1 fruit fly cellular context compared by ENCODE assay signal in genomic region chr3L:16051719-16052122, dm6.
A peak's percentile ranks its signal among the peaks of the same experiment; 100 is the strongest.
TF ChIP-seq lines count a peak whose summit lies in the region.

TSS of gene Mbs (plus strand) at chr3L:16051959.

TF ChIP-seq in whole organism, embryonic, 481 proteins besides CTCF, POLR2A, EP300 and RAD21 (continued from another document and continues in another):
- TF ChIP-seq CG9727 (GFP tag; optimal IDR thresholded peaks at IDR 0.05; lab: Kevin White, UChicago), result no peak
- no peak for TF ChIP-seq gem (tag; optimal IDR thresholded peaks at IDR 0.05; lab: Kevin White, UChicago)
- peak; percentile 6 for TF ChIP-seq D19A (tag; optimal IDR thresholded peaks at IDR 0.05; lab: Kevin White, UChicago)
- TF ChIP-seq pita (GFP tag; optimal IDR thresholded peaks at IDR 0.05; lab: Kevin White, UChicago), result no peak
- TF ChIP-seq CG31441 (GFP tag; IDR thresholded peaks at IDR 0.05; lab: Robert Waterston, UW), result no peak; the same call in 1 of the 2 replicates
- TF ChIP-seq shn (GFP tag; optimal IDR thresholded peaks at IDR 0.05; lab: Kevin White, UChicago), result no peak
- TF ChIP-seq CG12769 (tag; optimal IDR thresholded peaks at IDR 0.05; lab: Kevin White, UChicago), result no peak
- TF ChIP-seq Bteb2 (GFP tag; optimal IDR thresholded peaks at IDR 0.05; lab: Kevin White, UChicago), result no peak
- TF ChIP-seq Jarid2 (GFP tag; optimal IDR thresholded peaks at IDR 0.05; lab: Kevin White, UChicago), result peak; percentile 51
- TF ChIP-seq gcm (GFP tag; optimal IDR thresholded peaks at IDR 0.05; lab: Kevin White, UChicago), result no peak
- peak; percentile 33 for TF ChIP-seq HmgZ (tag; optimal IDR thresholded peaks at IDR 0.05; lab: Kevin White, UChicago)
- TF ChIP-seq ssp (GFP tag; IDR thresholded peaks at IDR 0.05; lab: Robert Waterston, UW), result no peak
- 0 out of 3 replicates have a peak, but pooled peaks have one; percentile 10 for TF ChIP-seq CG14860 (GFP tag; IDR thresholded peaks at IDR 0.05; lab: Robert Waterston, UW; ENCODE audit: partially characterized antibody)
- no peak for TF ChIP-seq CG3995 (GFP tag; optimal IDR thresholded peaks at IDR 0.05; lab: Kevin White, UChicago)
- TF ChIP-seq toy (GFP tag; IDR thresholded peaks at IDR 0.05; lab: Robert Waterston, UW), result no peak
- no peak for TF ChIP-seq aop (GFP tag; IDR thresholded peaks at IDR 0.05; lab: Robert Waterston, UW)
- peak; percentile 2 for TF ChIP-seq unpg (GFP tag; optimal IDR thresholded peaks at IDR 0.05; lab: Kevin White, UChicago)
- no peak for TF ChIP-seq CG4730 (GFP tag; IDR thresholded peaks at IDR 0.05; lab: Robert Waterston, UW)
- no peak for TF ChIP-seq jigr1 (GFP tag; IDR thresholded peaks at IDR 0.05; lab: Robert Waterston, UW)
- no peak for TF ChIP-seq CG12299 (tag; optimal IDR thresholded peaks at IDR 0.05; lab: Kevin White, UChicago)
- peak; percentile 22 for TF ChIP-seq Nf-YB (GFP tag; optimal IDR thresholded peaks at IDR 0.05; lab: Kevin White, UChicago)
- TF ChIP-seq nmo (GFP tag; optimal IDR thresholded peaks at IDR 0.05; lab: Kevin White, UChicago), result no peak
- no peak for TF ChIP-seq CG10959 (GFP tag; IDR thresholded peaks at IDR 0.05; lab: Robert Waterston, UW)
- no peak for TF ChIP-seq CG4854 (GFP tag; optimal IDR thresholded peaks at IDR 0.05; lab: Kevin White, UChicago)
- peak; percentile 37 for TF ChIP-seq trem (tag; optimal IDR thresholded peaks at IDR 0.05; lab: Kevin White, UChicago)
- no peak for TF ChIP-seq Stat92E (GFP tag; optimal IDR thresholded peaks at IDR 0.05; lab: Kevin White, UChicago)
- peak; percentile 22; the same call in 1 of the 3 replicates for TF ChIP-seq CG7963 (GFP tag; IDR thresholded peaks at IDR 0.05; lab: Robert Waterston, UW; ENCODE audit: partially characterized antibody)
- TF ChIP-seq B-H1 (GFP tag; IDR thresholded peaks at IDR 0.05; lab: Robert Waterston, UW), result no peak
- TF ChIP-seq BtbVII (GFP tag; optimal IDR thresholded peaks at IDR 0.05; lab: Kevin White, UChicago), result no peak
- no peak for TF ChIP-seq CG15073 (GFP tag; optimal IDR thresholded peaks at IDR 0.05; lab: Kevin White, UChicago)
- no peak for TF ChIP-seq CG2202 (tag; optimal IDR thresholded peaks at IDR 0.05; lab: Kevin White, UChicago)
- TF ChIP-seq Poxn (GFP tag; IDR thresholded peaks at IDR 0.05; lab: Robert Waterston, UW), result no peak
- TF ChIP-seq MBD-R2 (GFP tag; IDR thresholded peaks at IDR 0.05; lab: Robert Waterston, UW), result peak; percentile 25; the same call in 1 of the 2 replicates
- TF ChIP-seq CG12942 (GFP tag; optimal IDR thresholded peaks at IDR 0.05; lab: Kevin White, UChicago), result no peak
- no peak for TF ChIP-seq D (optimal IDR thresholded peaks at IDR 0.05; lab: Kevin White, UChicago)
- TF ChIP-seq D (GFP tag; optimal IDR thresholded peaks at IDR 0.05; lab: Kevin White, UChicago), result no peak
- peak; percentile 42; the same call in 1 of the 2 replicates for TF ChIP-seq slbo (GFP tag; IDR thresholded peaks at IDR 0.05; lab: Robert Waterston, UW)
- TF ChIP-seq Rfx (GFP tag; IDR thresholded peaks at IDR 0.05; lab: Robert Waterston, UW), result peak; percentile 60
- no peak for TF ChIP-seq Atf6 (GFP tag; IDR thresholded peaks at IDR 0.05; lab: Robert Waterston, UW)
- TF ChIP-seq CG5180 (GFP tag; optimal IDR thresholded peaks at IDR 0.05; lab: Kevin White, UChicago), result no peak
- TF ChIP-seq CG12155 (GFP tag; optimal IDR thresholded peaks at IDR 0.05; lab: Kevin White, UChicago), result no peak
- no peak for TF ChIP-seq al (GFP tag; IDR thresholded peaks at IDR 0.05; lab: Robert Waterston, UW)
- TF ChIP-seq ab (GFP tag; optimal IDR thresholded peaks at IDR 0.05; lab: Kevin White, UChicago), result no peak
- TF ChIP-seq sima (GFP tag; optimal IDR thresholded peaks at IDR 0.05; lab: Kevin White, UChicago), result no peak
- TF ChIP-seq Fer2 (tag; optimal IDR thresholded peaks at IDR 0.05; lab: Kevin White, UChicago), result no peak
- no peak for TF ChIP-seq kay (GFP tag; optimal IDR thresholded peaks at IDR 0.05; lab: Kevin White, UChicago)
- no peak for TF ChIP-seq exex (tag; optimal IDR thresholded peaks at IDR 0.05; lab: Kevin White, UChicago)
- TF ChIP-seq tna (GFP tag; IDR thresholded peaks at IDR 0.05; lab: Robert Waterston, UW; ENCODE audit: partially characterized antibody), result no peak; the same call in 1 of the 2 replicates
- TF ChIP-seq CG17802 (tag; optimal IDR thresholded peaks at IDR 0.05; lab: Kevin White, UChicago), result no peak
- TF ChIP-seq pros (GFP tag; optimal IDR thresholded peaks at IDR 0.05; lab: Kevin White, UChicago), result no peak
- TF ChIP-seq dimm (GFP tag; IDR thresholded peaks at IDR 0.05; lab: Robert Waterston, UW), result no peak
- no peak for TF ChIP-seq emc (GFP tag; optimal IDR thresholded peaks at IDR 0.05; lab: Kevin White, UChicago)
- TF ChIP-seq CG15269 (tag; optimal IDR thresholded peaks at IDR 0.05; lab: Kevin White, UChicago), result peak; percentile 10
- no peak for TF ChIP-seq CG14014 (GFP tag; IDR thresholded peaks at IDR 0.05; lab: Robert Waterston, UW)
- TF ChIP-seq CG14965 (GFP tag; optimal IDR thresholded peaks at IDR 0.05; lab: Kevin White, UChicago; ENCODE audit: borderline replicate concordance), result no peak
- peak; percentile 64 for TF ChIP-seq unc-4 (GFP tag; IDR thresholded peaks at IDR 0.05; lab: Robert Waterston, UW; ENCODE audit: partially characterized antibody)
- TF ChIP-seq dpn (GFP tag; optimal IDR thresholded peaks at IDR 0.05; lab: Kevin White, UChicago), result no peak
- no peak for TF ChIP-seq ken (GFP tag; IDR thresholded peaks at IDR 0.05; lab: Robert Waterston, UW)
- no peak for TF ChIP-seq kni (GFP tag; optimal IDR thresholded peaks at IDR 0.05; lab: Kevin White, UChicago)
- TF ChIP-seq vnd (GFP tag; IDR thresholded peaks at IDR 0.05; lab: Robert Waterston, UW; ENCODE audit: partially characterized antibody), result no peak; the same call in 2 of the 3 replicates
- TF ChIP-seq CG9932 (GFP tag; IDR thresholded peaks at IDR 0.05; lab: Robert Waterston, UW), result peak; percentile 7; the same call in 1 of the 2 replicates
- TF ChIP-seq CG14050 (GFP tag; IDR thresholded peaks at IDR 0.05; lab: Robert Waterston, UW), result no peak
- no peak for TF ChIP-seq CG32767 (GFP tag; IDR thresholded peaks at IDR 0.05; lab: Robert Waterston, UW)
- TF ChIP-seq Taf1 (GFP tag; IDR thresholded peaks at IDR 0.05; lab: Robert Waterston, UW), result no peak
- no peak for TF ChIP-seq CG15601 (tag; optimal IDR thresholded peaks at IDR 0.05; lab: Kevin White, UChicago)
- no peak for TF ChIP-seq Rx (GFP tag; IDR thresholded peaks at IDR 0.05; lab: Robert Waterston, UW)
- TF ChIP-seq org-1 (GFP tag; optimal IDR thresholded peaks at IDR 0.05; lab: Kevin White, UChicago), result no peak
- no peak for TF ChIP-seq zfh2 (GFP tag; optimal IDR thresholded peaks at IDR 0.05; lab: Kevin White, UChicago)
- no peak for TF ChIP-seq CG2875 (GFP tag; optimal IDR thresholded peaks at IDR 0.05; lab: Kevin White, UChicago)
- TF ChIP-seq Usf (GFP tag; optimal IDR thresholded peaks at IDR 0.05; lab: Kevin White, UChicago), result no peak
- TF ChIP-seq CG2116 (GFP tag; optimal IDR thresholded peaks at IDR 0.05; lab: Kevin White, UChicago), result no peak
- TF ChIP-seq Dll (GFP tag; IDR thresholded peaks at IDR 0.05; lab: Robert Waterston, UW; ENCODE audit: partially characterized antibody), result peak; percentile 10; the same call in 3 of the 4 replicates
- TF ChIP-seq Fer1 (GFP tag; optimal IDR thresholded peaks at IDR 0.05; lab: Kevin White, UChicago), result no peak
- TF ChIP-seq CG7372 (GFP tag; IDR thresholded peaks at IDR 0.05; lab: Robert Waterston, UW), result no peak
- no peak for TF ChIP-seq Kr (GFP tag; optimal IDR thresholded peaks at IDR 0.05; lab: Kevin White, UChicago)
- peak; percentile 69 for TF ChIP-seq CG7745 (tag; optimal IDR thresholded peaks at IDR 0.05; lab: Kevin White, UChicago)
- peak; percentile 48 for TF ChIP-seq Vsx1 (GFP tag; optimal IDR thresholded peaks at IDR 0.05; lab: Kevin White, UChicago)
- no peak for TF ChIP-seq vfl (GFP tag; optimal IDR thresholded peaks at IDR 0.05; lab: Kevin White, UChicago)
- TF ChIP-seq Atf-2 (GFP tag; optimal IDR thresholded peaks at IDR 0.05; lab: Kevin White, UChicago), result no peak
- peak; percentile 85 for TF ChIP-seq CG9797 (GFP tag; optimal IDR thresholded peaks at IDR 0.05; lab: Kevin White, UChicago)
- no peak for TF ChIP-seq sisA (GFP tag; IDR thresholded peaks at IDR 0.05; lab: Robert Waterston, UW)
- TF ChIP-seq Camta (GFP tag; optimal IDR thresholded peaks at IDR 0.05; lab: Kevin White, UChicago), result no peak
- no peak for TF ChIP-seq salm (tag; optimal IDR thresholded peaks at IDR 0.05; lab: Kevin White, UChicago)
- TF ChIP-seq hth (optimal IDR thresholded peaks at IDR 0.05; lab: Kevin White, UChicago), result no peak
- TF ChIP-seq CG8924 (tag; optimal IDR thresholded peaks at IDR 0.05; lab: Kevin White, UChicago), result peak; percentile 5
- TF ChIP-seq Sox100B (GFP tag; optimal IDR thresholded peaks at IDR 0.05; lab: Kevin White, UChicago), result no peak
- TF ChIP-seq Med (GFP tag; lab: Kevin White, UChicago), result peak; percentile 85
- TF ChIP-seq CG1603 (tag; optimal IDR thresholded peaks at IDR 0.05; lab: Kevin White, UChicago), result peak; percentile 72
- TF ChIP-seq slou (GFP tag; optimal IDR thresholded peaks at IDR 0.05; lab: Kevin White, UChicago), result no peak
- no peak for TF ChIP-seq CG31388 (GFP tag; optimal IDR thresholded peaks at IDR 0.05; lab: Kevin White, UChicago)
- no peak for TF ChIP-seq Sry-β (GFP tag; optimal IDR thresholded peaks at IDR 0.05; lab: Kevin White, UChicago)
- TF ChIP-seq sqz (GFP tag; optimal IDR thresholded peaks at IDR 0.05; lab: Kevin White, UChicago), result no peak
- no peak for TF ChIP-seq CG3281 (GFP tag; optimal IDR thresholded peaks at IDR 0.05; lab: Kevin White, UChicago)
- TF ChIP-seq ap (GFP tag; IDR thresholded peaks at IDR 0.05; lab: Robert Waterston, UW), result no peak
- no peak for TF ChIP-seq Max (GFP tag; optimal IDR thresholded peaks at IDR 0.05; lab: Kevin White, UChicago)
- TF ChIP-seq pb (GFP tag; optimal IDR thresholded peaks at IDR 0.05; lab: Kevin White, UChicago), result no peak
- TF ChIP-seq Oaz (GFP tag; IDR thresholded peaks at IDR 0.05; lab: Robert Waterston, UW), result no peak
- peak; percentile 77 for TF ChIP-seq amos (GFP tag; IDR thresholded peaks at IDR 0.05; lab: Robert Waterston, UW; ENCODE audit: partially characterized antibody)
- no peak for TF ChIP-seq Chrac-16 (GFP tag; optimal IDR thresholded peaks at IDR 0.05; lab: Kevin White, UChicago)
- no peak for TF ChIP-seq Ada2b (GFP tag; IDR thresholded peaks at IDR 0.05; lab: Robert Waterston, UW)
- no peak for TF ChIP-seq CG7357 (GFP tag; IDR thresholded peaks at IDR 0.05; lab: Robert Waterston, UW)
- no peak for TF ChIP-seq Nf-YA (GFP tag; IDR thresholded peaks at IDR 0.05; lab: Robert Waterston, UW)
- TF ChIP-seq fd96Cb (tag; optimal IDR thresholded peaks at IDR 0.05; lab: Kevin White, UChicago), result no peak
- TF ChIP-seq Gug (GFP tag; IDR thresholded peaks at IDR 0.05; lab: Robert Waterston, UW), result no peak
- no peak for TF ChIP-seq cg (GFP tag; optimal IDR thresholded peaks at IDR 0.05; lab: Kevin White, UChicago)
- TF ChIP-seq crc (GFP tag; optimal IDR thresholded peaks at IDR 0.05; lab: Kevin White, UChicago), result no peak
- peak; percentile 55 for TF ChIP-seq CG1233 (GFP tag; optimal IDR thresholded peaks at IDR 0.05; lab: Kevin White, UChicago)
- no peak for TF ChIP-seq her (GFP tag; optimal IDR thresholded peaks at IDR 0.05; lab: Kevin White, UChicago)
- peak; percentile 36 for TF ChIP-seq gsb-n (tag; optimal IDR thresholded peaks at IDR 0.05; lab: Kevin White, UChicago)
- peak; percentile 55 for TF ChIP-seq E2f2 (GFP tag; IDR thresholded peaks at IDR 0.05; lab: Robert Waterston, UW)
- no peak for TF ChIP-seq CG4617 (GFP tag; optimal IDR thresholded peaks at IDR 0.05; lab: Kevin White, UChicago; ENCODE audit: borderline replicate concordance)
- peak; percentile 23 for TF ChIP-seq CG4328 (GFP tag; optimal IDR thresholded peaks at IDR 0.05; lab: Kevin White, UChicago)
- no peak for TF ChIP-seq CG1792 (GFP tag; optimal IDR thresholded peaks at IDR 0.05; lab: Kevin White, UChicago)
- no peak for TF ChIP-seq HLH3B (GFP tag; IDR thresholded peaks at IDR 0.05; lab: Robert Waterston, UW)
- no peak for TF ChIP-seq CG17385 (GFP tag; optimal IDR thresholded peaks at IDR 0.05; lab: Kevin White, UChicago)
- no peak for TF ChIP-seq sc (optimal IDR thresholded peaks at IDR 0.05; lab: Kevin White, UChicago)
- TF ChIP-seq sc (GFP tag; optimal IDR thresholded peaks at IDR 0.05; lab: Kevin White, UChicago), result no peak
- no peak for TF ChIP-seq CG1024 (GFP tag; IDR thresholded peaks at IDR 0.05; lab: Robert Waterston, UW)
- peak; percentile 7 for TF ChIP-seq PHDP (tag; optimal IDR thresholded peaks at IDR 0.05; lab: Kevin White, UChicago)
- peak; percentile 50; the same call in 1 of the 3 replicates for TF ChIP-seq CG34422 (GFP tag; IDR thresholded peaks at IDR 0.05; lab: Robert Waterston, UW)
- peak; percentile 34; the same call in 1 of the 2 replicates for TF ChIP-seq sob (GFP tag; IDR thresholded peaks at IDR 0.05; lab: Robert Waterston, UW)
- no peak for TF ChIP-seq eyg (GFP tag; optimal IDR thresholded peaks at IDR 0.05; lab: Kevin White, UChicago)
- TF ChIP-seq B-H2 (GFP tag; optimal IDR thresholded peaks at IDR 0.05; lab: Kevin White, UChicago), result peak; percentile 40
- no peak for TF ChIP-seq Oli (tag; optimal IDR thresholded peaks at IDR 0.05; lab: Kevin White, UChicago)
- TF ChIP-seq CG11085 (GFP tag; IDR thresholded peaks at IDR 0.05; lab: Robert Waterston, UW), result no peak
- TF ChIP-seq tup (GFP tag; optimal IDR thresholded peaks at IDR 0.05; lab: Kevin White, UChicago), result no peak
- TF ChIP-seq CG7987 (GFP tag; optimal IDR thresholded peaks at IDR 0.05; lab: Kevin White, UChicago), result peak; percentile 46
- no peak for TF ChIP-seq mam (GFP tag; optimal IDR thresholded peaks at IDR 0.05; lab: Kevin White, UChicago)
- TF ChIP-seq ind (GFP tag; optimal IDR thresholded peaks at IDR 0.05; lab: Kevin White, UChicago), result no peak
- TF ChIP-seq pho (GFP tag; optimal IDR thresholded peaks at IDR 0.05; lab: Kevin White, UChicago), result no peak
- no peak for TF ChIP-seq CG32772 (GFP tag; IDR thresholded peaks at IDR 0.05; lab: Robert Waterston, UW)
- 0 out of 2 replicates have a peak, but pooled peaks have one; percentile 6 for TF ChIP-seq ttk (GFP tag; IDR thresholded peaks at IDR 0.05; lab: Robert Waterston, UW)
- TF ChIP-seq CG16813 (GFP tag; IDR thresholded peaks at IDR 0.05; lab: Robert Waterston, UW; ENCODE audit: partially characterized antibody), result peak; percentile 57; the same call in 2 of the 3 replicates
- no peak for TF ChIP-seq CG8944 (GFP tag; optimal IDR thresholded peaks at IDR 0.05; lab: Kevin White, UChicago)
- TF ChIP-seq h (optimal IDR thresholded peaks at IDR 0.05; lab: Kevin White, UChicago), result no peak
- TF ChIP-seq CG18619 (GFP tag; optimal IDR thresholded peaks at IDR 0.05; lab: Kevin White, UChicago), result peak; percentile 23
- TF ChIP-seq danr (GFP tag; IDR thresholded peaks at IDR 0.05; lab: Robert Waterston, UW), result no peak
